Worm (Caenorhabditis elegans): ENCODE results near the gene dsh-1.

The dsh-1 gene

ce11 chrII:5182451-5182850, 42.7 kb downstream of the dsh-1 start:
- TF ChIP-seq ztf-11 (tag; optimal IDR thresholded peaks at IDR 0.05) (no peak), nhr-76 (tag; optimal IDR thresholded peaks at IDR 0.05) (no peak), mxl-2 (GFP tag; conservative IDR thresholded peaks at IDR 0.05) (peak; percentile 57; the same call in 1 of the 2 replicates), hif-1 (tag; optimal IDR thresholded peaks at IDR 0.05) (peak in 1 of 2 experiments; percentile 65), T20F7.1 (GFP tag; optimal IDR thresholded peaks at IDR 0.05) (peak; percentile 65), T26A8.4 (GFP tag; IDR thresholded peaks at IDR 0.05) (peak; percentile 63), set-16 (GFP tag; IDR thresholded peaks at IDR 0.05) (peak; percentile 29; the same call in 1 of the 2 replicates), ama-1 (optimal IDR thresholded peaks at IDR 0.05) (peak; percentile 7), ceh-82 (tag; optimal IDR thresholded peaks at IDR 0.05) (no peak), ceh-20 (GFP tag; IDR thresholded peaks at IDR 0.05) (peak; percentile 80; the same call in 1 of the 2 replicates), mes-2 (tag; optimal IDR thresholded peaks at IDR 0.05; ENCODE audit: poor library complexity, severe bottlenecking) (peak; percentile 15), D1046.2 (GFP tag; IDR thresholded peaks at IDR 0.05) (no peak), saeg-2 (GFP tag; IDR thresholded peaks at IDR 0.05) (0 out of 2 replicates have a peak, but pooled peaks have one; percentile 24), hlh-30 (tag; optimal IDR thresholded peaks at IDR 0.05; ENCODE audit: insufficient read depth) (peak; percentile 98), nhr-6 (tag; optimal IDR thresholded peaks at IDR 0.05) (peak; percentile 42), jun-1 (tag; optimal IDR thresholded peaks at IDR 0.05) (peak; percentile 17), egl-43 (GFP tag; IDR thresholded peaks at IDR 0.05) (peak; percentile 61; the same call in 1 of the 2 replicates), mxl-3 (GFP tag; optimal IDR thresholded peaks at IDR 0.05) (peak; percentile 94), unc-39 (tag; optimal IDR thresholded peaks at IDR 0.05) (no peak), lin-38 (GFP tag; IDR thresholded peaks at IDR 0.05) (peak; percentile 54), hmg-1.1 (GFP tag; IDR thresholded peaks at IDR 0.05) (peak; percentile 67), Y5F2A.4 (GFP tag; optimal IDR thresholded peaks at IDR 0.05) (no peak), Y48G9A.11 (GFP tag; IDR thresholded peaks at IDR 0.05) (no peak), nhr-28 (tag; optimal IDR thresholded peaks at IDR 0.05) (peak; percentile 81), zag-1 (tag; optimal IDR thresholded peaks at IDR 0.05) (no peak), daf-8 (GFP tag; IDR thresholded peaks at IDR 0.05) (no peak), spr-3 (GFP tag; optimal IDR thresholded peaks at IDR 0.05) (no peak), ceh-32 (tag; optimal IDR thresholded peaks at IDR 0.05; ENCODE audit: poor library complexity) (no peak), unc-62 (GFP tag; optimal IDR thresholded peaks at IDR 0.05 in 1 of 2) (peak in 1 of 2 experiments; percentile 67), unc-62 (tag; optimal IDR thresholded peaks at IDR 0.05) (no peak), dve-1 (tag; optimal IDR thresholded peaks at IDR 0.05; ENCODE audit: insufficient read depth) (peak; percentile 78), fos-1 (tag; optimal IDR thresholded peaks at IDR 0.05) (no peak), lsy-2 (tag; optimal IDR thresholded peaks at IDR 0.05) (peak; percentile 54 to 74), rbr-2 (tag; optimal IDR thresholded peaks at IDR 0.05) (peak; percentile 49), F26F4.8 (GFP tag; conservative IDR thresholded peaks at IDR 0.05) (no peak), vab-7 (GFP tag; IDR thresholded peaks at IDR 0.05) (no peak), nhr-42 (GFP tag; IDR thresholded peaks at IDR 0.05) (peak; percentile 57; the same call in 1 of the 2 replicates), madf-9 (GFP tag; conservative IDR thresholded peaks at IDR 0.05) (peak; percentile 55; the same call in 1 of the 2 replicates), ZK337.2 (GFP tag; IDR thresholded peaks at IDR 0.05) (no peak), dmd-6 (GFP tag; IDR thresholded peaks at IDR 0.05) (peak; percentile 97), ztf-7 (tag; optimal IDR thresholded peaks at IDR 0.05) (peak; percentile 5), mep-1 (tag; optimal IDR thresholded peaks at IDR 0.05) (peak; percentile 65), lin-29 (GFP tag; IDR thresholded peaks at IDR 0.05) (no peak), nhr-77 (tag; optimal IDR thresholded peaks at IDR 0.05) (peak; percentile 61), aha-1 (tag) (peak; percentile 98), lin-39 (tag; optimal IDR thresholded peaks at IDR 0.05) (no peak), nhr-48 (tag; optimal IDR thresholded peaks at IDR 0.05) (peak; percentile 82), hlh-11 (tag; optimal IDR thresholded peaks at IDR 0.05) (peak; percentile 95), pqm-1 (tag; optimal IDR thresholded peaks at IDR 0.05) (peak; percentile 57), mdt-29 (GFP tag; IDR thresholded peaks at IDR 0.05) (peak; percentile 53; the same call in 1 of the 2 replicates), F44E2.7 (GFP tag; IDR thresholded peaks at IDR 0.05) (no peak), nhr-102 (tag; optimal IDR thresholded peaks at IDR 0.05) (peak; percentile 68)

Measured in whole organism, L4 larva.